Worm (Caenorhabditis elegans) whole organism, young adult: ENCODE measurements around the gene atl-1.

Experiments used
- F57C9.4 ChIP-seq: sonication (generic microtip); optimal IDR thresholded peaks from 2 replicates; lab custom pipeline; 2017; ENCODE audit warnings: mild to moderate bottlenecking, missing genetic modification characterization, missing compliant biosample characterization
- let-526 ChIP-seq: fragments of 200-800 bp; sonication (Bioruptor generic); IDR thresholded peaks from 2 replicates; pipeline ENCODE4 v1.3.6; 2022; ENCODE audit warnings: missing genetic modification reagents, missing genetic modification characterization, missing compliant biosample characterization
- lin-35 ChIP-seq, 3 experiments: fragments of 150-350 bp in 2 of 3; sonication (generic microtip) in 1 of 3; optimal IDR thresholded peaks; 2 replicates each; lab custom pipeline; 2014 to 2018; ENCODE audit warnings: missing biosample characterization in 3 of 3, missing genetic modification characterization in 3 of 3, missing genetic modification reagents in 3 of 3
- repo-1 ChIP-seq: sonication (generic microtip); optimal IDR thresholded peaks from 2 replicates; lab custom pipeline; 2017; ENCODE audit warnings: mild to moderate bottlenecking, missing genetic modification characterization, missing compliant biosample characterization
- ztf-6 ChIP-seq: fragments of 200-800 bp; sonication (Bioruptor generic); IDR thresholded peaks from 2 replicates; pipeline ENCODE4 v1.3.6; 2022; ENCODE audit warnings: missing genetic modification reagents, missing genetic modification characterization, missing compliant biosample characterization

- TF ChIP-seq let-526 (GFP tag; lab: Robert Waterston, UW) (no peak), ztf-6 (GFP tag; lab: Robert Waterston, UW) (no peak), F57C9.4 (tag; lab: Kevin White, UChicago) (no peak), lin-35 (GFP tag; optimal IDR thresholded peaks at IDR 0.05; lab: Kevin White, UChicago) (no peak), repo-1 (no peak)
Measured at ce11 chrV:9587619-9588018, 57.8 kb downstream of the atl-1 start.
